Worm (Caenorhabditis elegans) whole organism, L4 larva: ENCODE results near the gene nhr-10.

Experiments
- F26F4.8 ChIP-seq: fragments of 200-800 bp; sonication (Bioruptor generic); conservative IDR thresholded peaks from 2 replicates; pipeline ENCODE4 v1.3.6; 2022; ENCODE audit warnings: missing genetic modification characterization, missing compliant biosample characterization
- aly-2 ChIP-seq: sonication (generic microtip); optimal IDR thresholded peaks from 2 replicates; lab custom pipeline; 2018; ENCODE audit warnings: missing biosample characterization, missing genetic modification characterization
- ama-1 ChIP-seq: fragments of 150-350 bp; optimal IDR thresholded peaks from 2 replicates; lab custom pipeline; 2014; ENCODE audit warnings: inconsistent platforms, mixed read lengths
- dpl-1 ChIP-seq: fragments of 150-350 bp; optimal IDR thresholded peaks from 2 replicates; lab custom pipeline; 2014; ENCODE audit warnings: missing biosample characterization, missing genetic modification reagents, missing genetic modification characterization
- mdl-1 ChIP-seq, 2 experiments: fragments of 150-350 bp in 1 of 2; sonication (generic microtip) in 1 of 2; optimal IDR thresholded peaks; 2 replicates each; lab custom pipeline; 2014 to 2017; ENCODE audit warnings: missing biosample characterization in 2 of 2, missing genetic modification characterization in 2 of 2
- mes-2 ChIP-seq: sonication (generic microtip); optimal IDR thresholded peaks from 2 replicates; lab custom pipeline; 2016; ENCODE audit warnings: missing genotype, mild to moderate bottlenecking, missing genetic modification characterization, missing compliant biosample characterization; ENCODE audit not compliant: poor library complexity, severe bottlenecking
- nhr-10 ChIP-seq: fragments of 150-350 bp; optimal IDR thresholded peaks from 2 replicates; lab custom pipeline; 2014; ENCODE audit warnings: missing biosample characterization, missing genetic modification characterization
- nhr-237 ChIP-seq: sonication (generic microtip); optimal IDR thresholded peaks from 2 replicates; lab custom pipeline; 2017; ENCODE audit warnings: missing biosample characterization, missing genetic modification characterization
- pha-4 ChIP-seq, 2 experiments: fragments of 150-350 bp in 1 of 2; fragments of 200-800 bp in 1 of 2; sonication (Bioruptor generic) in 1 of 2; IDR thresholded peaks in 1 of 2; optimal IDR thresholded peaks in 1 of 2; 2 replicates each; pipeline versions ENCODE4 v1.3.6 to Lab custom; 2014 to 2022; ENCODE audit warnings: missing genetic modification characterization in 2 of 2, missing genetic modification reagents in 2 of 2, missing biosample characterization in 1 of 2, missing compliant biosample characterization in 1 of 2
- snpc-1.2 ChIP-seq: fragments of 200-800 bp; sonication (Bioruptor generic); IDR thresholded peaks from 2 replicates; pipeline ENCODE4 v1.3.6; 2022; ENCODE audit warnings: missing genetic modification reagents, missing genetic modification characterization, missing compliant biosample characterization

DNA sequence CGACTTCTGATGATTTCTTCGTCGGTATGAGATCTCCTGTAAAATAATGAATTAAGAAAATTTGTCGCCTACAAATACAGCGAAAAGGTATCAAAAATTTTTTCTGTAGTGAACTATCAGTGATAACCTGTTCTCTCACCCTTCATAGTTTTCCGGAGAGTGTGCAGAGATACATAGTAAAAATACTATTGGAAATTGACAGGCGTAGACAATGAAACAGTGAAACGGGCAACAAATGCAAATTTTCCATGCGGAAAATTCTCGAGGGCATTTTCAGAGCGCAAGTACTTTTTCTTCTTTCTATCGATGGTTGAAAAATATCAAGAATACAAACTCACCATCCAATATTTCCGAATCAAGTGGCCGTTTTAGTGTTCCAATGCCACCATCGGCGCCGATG lies 28.1 kb downstream of the nhr-10 start:
- TF ChIP-seq ama-1 (lab: Kevin White, UChicago) (no peak), nhr-10 (tag; lab: Kevin White, UChicago) (no peak), snpc-1.2 (GFP tag; lab: Robert Waterston, UW) (no peak), F26F4.8 (no peak), pha-4 (GFP tag; IDR thresholded peaks at IDR 0.05; lab: Robert Waterston, UW) (no peak), pha-4 (tag; optimal IDR thresholded peaks at IDR 0.05; lab: Kevin White, UChicago) (no peak), aly-2 (tag; lab: Kevin White, UChicago) (no peak), nhr-237 (tag; lab: Kevin White, UChicago) (no peak), mes-2 (tag; lab: Kevin White, UChicago) (no peak), mdl-1 (tag; optimal IDR thresholded peaks at IDR 0.05; lab: Kevin White, UChicago) (no peak), dpl-1 (no peak)
